Fruit fly (Drosophila melanogaster) whole organism, embryonic: ENCODE measurements around the gene Alp10.
A peak's percentile ranks its signal among the peaks of the same experiment; 100 is the strongest.

Source experiments
- Atf3 ChIP-seq: fragments of 200-800 bp; sonication (Bioruptor generic); optimal IDR thresholded peaks from 3 replicates; lab custom pipeline; 2016; ENCODE audit warnings: missing biosample characterization, missing genetic modification characterization
- B-H1 ChIP-seq: fragments of 200-800 bp; sonication (Bioruptor generic); IDR thresholded peaks from 3 replicates; pipeline ENCODE4 v1.3.6; 2022; ENCODE audit warnings: missing biosample characterization, missing genetic modification characterization
- CG10543 ChIP-seq: fragments of 200-800 bp; sonication (Bioruptor generic); optimal IDR thresholded peaks from 3 replicates; lab custom pipeline; 2017; ENCODE audit warnings: missing biosample characterization, mild to moderate bottlenecking, missing genetic modification characterization, moderate library complexity
- CG13296 ChIP-seq: fragments of 200-800 bp; sonication (Bioruptor generic); optimal IDR thresholded peaks from 3 replicates; lab custom pipeline; 2018; ENCODE audit warnings: missing biosample characterization, mild to moderate bottlenecking, missing genetic modification characterization
- CG14710 ChIP-seq: fragments of 200-800 bp; sonication (Bioruptor generic); optimal IDR thresholded peaks from 3 replicates; lab custom pipeline; 2019; ENCODE audit warnings: missing biosample characterization, mild to moderate bottlenecking, missing genetic modification characterization, moderate library complexity
- CG15479 ChIP-seq: fragments of 200-800 bp; sonication (Bioruptor generic); optimal IDR thresholded peaks from 3 replicates; lab custom pipeline; 2019; ENCODE audit warnings: missing biosample characterization, mild to moderate bottlenecking, missing genetic modification characterization, moderate library complexity
- CG17912 ChIP-seq: fragments of 200-800 bp; sonication (Bioruptor generic); optimal IDR thresholded peaks from 2 replicates; lab custom pipeline; 2018; ENCODE audit warnings: missing biosample characterization, mild to moderate bottlenecking, missing genetic modification characterization
- CG18476 ChIP-seq: fragments of 200-800 bp; sonication (Bioruptor generic); optimal IDR thresholded peaks from 2 replicates; lab custom pipeline; 2016; ENCODE audit warnings: missing biosample characterization, mild to moderate bottlenecking, missing genetic modification characterization
- CG2678 ChIP-seq: fragments of 200-800 bp; sonication (Bioruptor generic); optimal IDR thresholded peaks from 3 replicates; lab custom pipeline; 2019; ENCODE audit warnings: missing biosample characterization, mild to moderate bottlenecking, missing genetic modification characterization, moderate library complexity
- CG33557 ChIP-seq: fragments of 200-800 bp; sonication (Bioruptor generic); optimal IDR thresholded peaks from 2 replicates; lab custom pipeline; 2019; ENCODE audit warnings: missing biosample characterization, mild to moderate bottlenecking, missing genetic modification characterization, moderate library complexity
- CG3838 ChIP-seq: fragments of 200-800 bp; sonication (Bioruptor generic); optimal IDR thresholded peaks from 3 replicates; lab custom pipeline; 2016; ENCODE audit warnings: missing biosample characterization, missing genetic modification characterization
- CG3995 ChIP-seq: fragments of 200-800 bp; sonication (Bioruptor generic); optimal IDR thresholded peaks from 3 replicates; lab custom pipeline; 2016; ENCODE audit warnings: missing biosample characterization, missing genetic modification characterization
- CG4404 ChIP-seq: fragments of 200-800 bp; sonication (Bioruptor generic); IDR thresholded peaks from 2 replicates; pipeline ENCODE4 v1.3.6; 2022; ENCODE audit warnings: missing biosample characterization, missing genetic modification characterization
- CG6813 ChIP-seq: fragments of 200-800 bp; sonication (Bioruptor generic); optimal IDR thresholded peaks from 2 replicates; lab custom pipeline; 2017; ENCODE audit warnings: missing biosample characterization, missing genetic modification characterization, mild to moderate bottlenecking, moderate library complexity, missing genetic modification reagents
- CG7987 ChIP-seq: fragments of 200-800 bp; sonication (Bioruptor generic); optimal IDR thresholded peaks from 2 replicates; lab custom pipeline; 2018; ENCODE audit warnings: missing biosample characterization, mild to moderate bottlenecking, missing genetic modification characterization, moderate library complexity
- CG8478 ChIP-seq: fragments of >200 bp; optimal IDR thresholded peaks from 2 replicates; lab custom pipeline; 2018
- CG8765 ChIP-seq: fragments of 200-800 bp; sonication (Bioruptor generic); IDR thresholded peaks from 2 replicates; pipeline ENCODE4 v1.3.6; 2022; ENCODE audit warnings: missing biosample characterization, missing genetic modification characterization
- CG8944 ChIP-seq: fragments of 200-800 bp; sonication (Bioruptor generic); optimal IDR thresholded peaks from 3 replicates; lab custom pipeline; 2016; ENCODE audit warnings: missing biosample characterization, missing genetic modification characterization
- CG9215 ChIP-seq: fragments of 200-800 bp; sonication (Bioruptor generic); IDR thresholded peaks from 2 replicates; pipeline ENCODE4 v1.3.6; 2022; ENCODE audit warnings: missing biosample characterization, missing genetic modification characterization
- CG9727 ChIP-seq: fragments of 200-800 bp; sonication (Bioruptor generic); optimal IDR thresholded peaks from 3 replicates; lab custom pipeline; 2017; ENCODE audit warnings: missing biosample characterization, mild to moderate bottlenecking, missing genetic modification characterization
- Chrac-16 ChIP-seq: fragments of 200-800 bp; sonication (Bioruptor generic); optimal IDR thresholded peaks from 3 replicates; lab custom pipeline; 2016; ENCODE audit warnings: missing biosample characterization, missing genetic modification characterization
- CoRest ChIP-seq: fragments of 200-800 bp; sonication (Bioruptor generic); optimal IDR thresholded peaks from 3 replicates; lab custom pipeline; 2018; ENCODE audit warnings: missing biosample characterization, mild to moderate bottlenecking, missing genetic modification characterization, moderate library complexity
- D ChIP-seq, 2 experiments: fragments of 200-800 bp in 1 of 2; fragments of >200 bp in 1 of 2; sonication (Bioruptor generic) in 1 of 2; optimal IDR thresholded peaks; 2 replicates in 1 of 2; 3 replicates in 1 of 2; lab custom pipeline; 2017; ENCODE audit warnings: mild to moderate bottlenecking in 1 of 2, missing biosample characterization in 1 of 2, missing genetic modification characterization in 1 of 2, missing genetic modification reagents in 1 of 2
- Eip74EF ChIP-seq, 2 experiments: fragments of 200-800 bp in 1 of 2; fragments of >200 bp in 1 of 2; sonication (Bioruptor generic) in 1 of 2; optimal IDR thresholded peaks; 2 replicates each; lab custom pipeline; 2017 to 2019; ENCODE audit warnings: missing biosample characterization in 2 of 2, missing genetic modification characterization in 2 of 2, mild to moderate bottlenecking in 1 of 2, moderate library complexity in 1 of 2
- Fer2 ChIP-seq: fragments of 200-800 bp; sonication (Bioruptor generic); optimal IDR thresholded peaks from 2 replicates; lab custom pipeline; 2018; ENCODE audit warnings: missing biosample characterization, mild to moderate bottlenecking, missing genetic modification characterization, moderate library complexity
- HmgZ ChIP-seq: fragments of 200-800 bp; sonication (Bioruptor generic); optimal IDR thresholded peaks from 2 replicates; lab custom pipeline; 2018; ENCODE audit warnings: missing biosample characterization, mild to moderate bottlenecking, missing genetic modification characterization
- NK7.1 ChIP-seq: fragments of 200-800 bp; sonication (Bioruptor generic); optimal IDR thresholded peaks from 3 replicates; lab custom pipeline; 2016; ENCODE audit warnings: missing biosample characterization, missing genetic modification characterization
- aop ChIP-seq: fragments of 200-800 bp; sonication (Bioruptor generic); IDR thresholded peaks from 2 replicates; pipeline ENCODE4 v1.3.6; 2022; ENCODE audit warnings: missing biosample characterization, missing genetic modification characterization
- ara ChIP-seq: fragments of 200-800 bp; sonication (Bioruptor generic); IDR thresholded peaks from 2 replicates; pipeline ENCODE4 v1.3.6; 2022; ENCODE audit warnings: missing biosample characterization, missing genetic modification characterization
- bbx ChIP-seq: fragments of 200-800 bp; sonication (Bioruptor generic); IDR thresholded peaks from 2 replicates; pipeline ENCODE4 v1.3.6; 2022; ENCODE audit warnings: missing biosample characterization, missing genetic modification characterization; ENCODE audit not compliant: partially characterized antibody
- bowl ChIP-seq: fragments of 200-800 bp; sonication (Bioruptor generic); IDR thresholded peaks from 2 replicates; pipeline ENCODE4 v1.3.6; 2022; ENCODE audit warnings: missing biosample characterization, missing genetic modification characterization
- br ChIP-seq: fragments of >200 bp; optimal IDR thresholded peaks from 2 replicates; lab custom pipeline; 2017
- dmrt99B ChIP-seq: fragments of 200-800 bp; sonication (Bioruptor generic); optimal IDR thresholded peaks from 2 replicates; lab custom pipeline; 2018; ENCODE audit warnings: missing biosample characterization, mild to moderate bottlenecking, missing genetic modification characterization, moderate library complexity
- dpn ChIP-seq, 2 experiments: fragments of 200-800 bp; sonication (Bioruptor generic); optimal IDR thresholded peaks; 3 replicates each; lab custom pipeline; 2016; ENCODE audit warnings: missing biosample characterization in 2 of 2, missing genetic modification characterization in 2 of 2
- eve ChIP-seq, 2 experiments: fragments of >200 bp; optimal IDR thresholded peaks; 2 replicates each; lab custom pipeline; 2017; ENCODE audit warnings: missing biosample characterization in 2 of 2, missing genetic modification characterization in 2 of 2
- ewg ChIP-seq: fragments of 200-800 bp; sonication (Bioruptor generic); optimal IDR thresholded peaks from 3 replicates; lab custom pipeline; 2017; ENCODE audit warnings: mild to moderate bottlenecking, missing biosample characterization, missing genetic modification reagents, missing genetic modification characterization
- fru ChIP-seq: fragments of >200 bp; optimal IDR thresholded peaks from 2 replicates; lab custom pipeline; 2017
- gem ChIP-seq: fragments of 200-800 bp; sonication (Bioruptor generic); optimal IDR thresholded peaks from 2 replicates; lab custom pipeline; 2019; ENCODE audit warnings: missing biosample characterization, mild to moderate bottlenecking, missing genetic modification characterization, moderate library complexity
- h ChIP-seq: fragments of >200 bp; optimal IDR thresholded peaks from 2 replicates; lab custom pipeline; 2017
- lab ChIP-seq: fragments of 200-800 bp; sonication (Bioruptor generic); optimal IDR thresholded peaks from 3 replicates; lab custom pipeline; 2017; ENCODE audit warnings: missing biosample characterization, missing genetic modification characterization, mild to moderate bottlenecking, moderate library complexity, missing genetic modification reagents
- lbe ChIP-seq: fragments of 200-800 bp; sonication (Bioruptor generic); optimal IDR thresholded peaks from 2 replicates; lab custom pipeline; 2016; ENCODE audit warnings: missing biosample characterization, mild to moderate bottlenecking, missing genetic modification characterization
- odd ChIP-seq: fragments of 200-800 bp; sonication (Bioruptor generic); optimal IDR thresholded peaks from 2 replicates; lab custom pipeline; 2017; ENCODE audit warnings: missing biosample characterization, mild to moderate bottlenecking, missing genetic modification characterization
- row ChIP-seq: fragments of 200-800 bp; sonication (Bioruptor generic); IDR thresholded peaks from 3 replicates; pipeline ENCODE4 v1.3.6; 2022; ENCODE audit warnings: missing biosample characterization, missing genetic modification characterization
- sens ChIP-seq: fragments of 200-800 bp; sonication (Bioruptor generic); peaks from one replicate; lab custom pipeline; 2016; ENCODE audit warnings: missing biosample characterization, missing genetic modification characterization
- sna ChIP-seq: fragments of 200-800 bp; sonication (Bioruptor generic); IDR thresholded peaks from 2 replicates; pipeline ENCODE4 v1.3.6; 2022; ENCODE audit warnings: missing biosample characterization, missing genetic modification characterization; ENCODE audit not compliant: partially characterized antibody
- stwl ChIP-seq: fragments of 200-800 bp; sonication (Bioruptor generic); optimal IDR thresholded peaks from 3 replicates; lab custom pipeline; 2018; ENCODE audit warnings: missing biosample characterization, mild to moderate bottlenecking, missing genetic modification characterization, moderate library complexity
- toy ChIP-seq: fragments of 200-800 bp; sonication (Bioruptor generic); IDR thresholded peaks from 2 replicates; pipeline ENCODE4 v1.3.6; 2022; ENCODE audit warnings: missing biosample characterization, missing genetic modification characterization
- unpg ChIP-seq: fragments of 200-800 bp; sonication (Bioruptor generic); optimal IDR thresholded peaks from 3 replicates; lab custom pipeline; 2018; ENCODE audit warnings: missing biosample characterization, mild to moderate bottlenecking, missing genetic modification characterization, moderate library complexity
- yki ChIP-seq: fragments of >200 bp; optimal IDR thresholded peaks from 3 replicates; lab custom pipeline; 2018
- zf30C ChIP-seq: fragments of 200-800 bp; sonication (Bioruptor generic); optimal IDR thresholded peaks from 3 replicates; lab custom pipeline; 2018; ENCODE audit warnings: missing biosample characterization, mild to moderate bottlenecking, missing genetic modification characterization

Gene Alp10

DNA sequence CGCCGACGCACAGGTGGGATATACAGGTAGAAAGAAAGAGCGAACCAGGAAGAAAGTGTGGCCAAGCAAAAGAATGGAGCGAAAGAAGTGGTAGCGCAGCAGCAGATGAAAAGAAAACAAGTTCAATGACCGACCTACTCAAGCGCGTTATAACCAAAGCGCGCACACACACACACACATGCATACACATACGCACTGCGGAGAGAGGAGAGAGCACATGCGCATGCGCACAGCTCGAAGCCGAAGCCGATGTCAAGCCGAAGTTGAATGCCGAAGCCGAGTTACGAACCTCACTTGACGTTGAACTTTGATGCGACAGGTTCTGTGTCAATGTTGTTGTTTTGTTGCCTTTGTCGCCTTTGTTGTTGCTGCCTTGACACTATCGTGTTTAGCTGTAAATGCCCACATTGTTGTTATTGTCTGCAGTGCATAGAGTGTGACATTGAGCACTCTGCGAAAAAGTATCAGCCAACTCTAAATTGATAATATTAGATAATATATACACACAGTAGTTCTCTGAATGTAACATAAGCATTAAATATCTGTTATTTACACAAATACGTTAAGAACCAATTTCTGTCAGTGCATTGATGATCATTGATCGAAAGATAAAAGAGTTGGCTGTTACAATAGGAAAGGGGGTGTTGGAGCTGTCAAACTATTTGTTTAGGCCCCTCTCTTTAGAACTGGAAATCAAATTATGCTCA is 39.3 kb upstream of the Alp10 start (continued):
- TF ChIP-seq odd (GFP tag; lab: Kevin White, UChicago) (no peak), Eip74EF (GFP tag; optimal IDR thresholded peaks at IDR 0.05; lab: Kevin White, UChicago) (peak in 1 of 2 experiments; percentile 13), CG6813 (GFP tag; lab: Kevin White, UChicago) (no peak), br (lab: Kevin White, UChicago) (no peak), CG9727 (GFP tag; lab: Kevin White, UChicago) (no peak), CG7987 (GFP tag; lab: Kevin White, UChicago) (no peak), eve (GFP tag; optimal IDR thresholded peaks at IDR 0.05; lab: Kevin White, UChicago) (peak in 1 of 2 experiments; percentile 37), ara (GFP tag; lab: Robert Waterston, UW) (no peak), toy (GFP tag; lab: Robert Waterston, UW) (no peak), stwl (tag; lab: Kevin White, UChicago) (peak; percentile 82), CG3995 (no peak), CG8478 (lab: Kevin White, UChicago) (peak; percentile 64), ewg (GFP tag; lab: Kevin White, UChicago) (peak; percentile 79), row (GFP tag; lab: Robert Waterston, UW) (peak; percentile 21; the same call in 1 of the 3 replicates), gem (tag; lab: Kevin White, UChicago) (peak; percentile 12), h (lab: Kevin White, UChicago) (no peak), Fer2 (tag; lab: Kevin White, UChicago) (no peak), dmrt99B (tag; lab: Kevin White, UChicago) (no peak), CG17912 (GFP tag; lab: Kevin White, UChicago) (no peak), CG10543 (GFP tag; lab: Kevin White, UChicago) (no peak), CG33557 (GFP tag; lab: Kevin White, UChicago) (no peak), Atf3 (no peak), bbx (GFP tag; lab: Robert Waterston, UW) (0 out of 2 replicates have a peak, but pooled peaks have one; percentile 41), CG8765 (GFP tag; lab: Robert Waterston, UW) (no peak), CG8944 (GFP tag; lab: Kevin White, UChicago) (no peak), unpg (GFP tag; lab: Kevin White, UChicago) (no peak), fru (no peak), dpn (GFP tag; optimal IDR thresholded peaks at IDR 0.05; lab: Kevin White, UChicago) (no peak), aop (GFP tag; lab: Robert Waterston, UW) (no peak), B-H1 (GFP tag; lab: Robert Waterston, UW) (no peak), zf30C (no peak), Chrac-16 (GFP tag; lab: Kevin White, UChicago) (no peak), CG4404 (no peak), D (optimal IDR thresholded peaks at IDR 0.05; lab: Kevin White, UChicago) (peak; percentile 91), D (GFP tag; optimal IDR thresholded peaks at IDR 0.05; lab: Kevin White, UChicago) (peak; percentile 6), HmgZ (tag; lab: Kevin White, UChicago) (no peak), sens (peak; percentile 36), CG13296 (GFP tag; lab: Kevin White, UChicago) (no peak), lbe (no peak), yki (lab: Kevin White, UChicago) (peak; percentile 14), NK7.1 (GFP tag; lab: Kevin White, UChicago) (no peak), CG18476 (GFP tag; lab: Kevin White, UChicago) (no peak), CG9215 (GFP tag; lab: Robert Waterston, UW) (no peak), CG3838 (GFP tag; lab: Kevin White, UChicago) (peak; percentile 65), CG15479 (GFP tag; lab: Kevin White, UChicago) (peak; percentile 56), CoRest (tag; lab: Kevin White, UChicago) (no peak), CG14710 (tag; lab: Kevin White, UChicago) (peak; percentile 14), lab (GFP tag; lab: Kevin White, UChicago) (no peak), CG2678 (tag; lab: Kevin White, UChicago) (no peak), sna (GFP tag; lab: Robert Waterston, UW) (0 out of 2 replicates have a peak, but pooled peaks have one; percentile 39), bowl (GFP tag; lab: Robert Waterston, UW) (no peak)
